Worm (Caenorhabditis elegans): ENCODE results near the gene etc-1.

ce11 chrII:8637615-8638014, 27.0 kb upstream of the etc-1 start, which contains the start of gene vab-9:
- TF ChIP-seq him-1 (tag; optimal IDR thresholded peaks at IDR 0.05) (no peak), W03F9.2 (tag; optimal IDR thresholded peaks at IDR 0.05) (no peak)
